Worm (Caenorhabditis elegans) whole organism, L1 larva: ENCODE data around the gene T28D6.6.

ENCODE experiments used
- F16B12.6 ChIP-seq: fragments of 150-350 bp; optimal IDR thresholded peaks from 2 replicates; lab custom pipeline; 2014; ENCODE audit warnings: missing biosample characterization, missing genetic modification characterization
- alr-1 ChIP-seq: fragments of 200-800 bp; sonication (Bioruptor generic); optimal IDR thresholded peaks from 2 replicates; lab custom pipeline; 2018; ENCODE audit warnings: borderline replicate concordance, mild to moderate bottlenecking, missing genetic modification characterization, missing compliant biosample characterization
- ama-1 ChIP-seq: fragments of 150-350 bp; optimal IDR thresholded peaks from 2 replicates; lab custom pipeline; 2014
- blmp-1 ChIP-seq: fragments of 150-350 bp; optimal IDR thresholded peaks from 2 replicates; lab custom pipeline; 2014; ENCODE audit warnings: missing biosample characterization, missing genetic modification characterization
- ceh-8 ChIP-seq: fragments of 200-800 bp; sonication (Bioruptor generic); optimal IDR thresholded peaks from 2 replicates; lab custom pipeline; 2018; ENCODE audit warnings: mild to moderate bottlenecking, missing genetic modification characterization, moderate library complexity, missing compliant biosample characterization
- ceh-82 ChIP-seq, 3 experiments: fragments of 150-350 bp in 1 of 3; sonication (generic microtip) in 2 of 3; optimal IDR thresholded peaks; 2 replicates each; lab custom pipeline; 2014 to 2017; ENCODE audit warnings: missing biosample characterization in 3 of 3, missing genetic modification characterization in 3 of 3
- ceh-88 ChIP-seq: fragments of 200-800 bp; sonication (Bioruptor generic); IDR thresholded peaks from 2 replicates; pipeline ENCODE4 v1.3.6; 2022; ENCODE audit warnings: missing genetic modification characterization, missing compliant biosample characterization
- ceh-90 ChIP-seq: sonication (generic microtip); optimal IDR thresholded peaks from 2 replicates; lab custom pipeline; 2016; ENCODE audit warnings: missing genetic modification characterization, missing compliant biosample characterization
- efl-1 ChIP-seq, 4 experiments: fragments of 150-350 bp; optimal IDR thresholded peaks in 3 of 4; peaks in 1 of 4; 1 replicate in 1 of 4; 2 replicates in 3 of 4; lab custom pipeline; 2014; ENCODE audit warnings: missing biosample characterization in 2 of 4, missing genetic modification characterization in 2 of 4, missing genetic modification reagents in 2 of 4
- egl-27 ChIP-seq, 2 experiments: fragments of 150-350 bp in 1 of 2; sonication (generic microtip); optimal IDR thresholded peaks; 3 replicates each; lab custom pipeline; 2017 to 2018; ENCODE audit warnings: missing biosample characterization in 2 of 2, missing genetic modification characterization in 2 of 2, missing genetic modification reagents in 2 of 2
- elt-3 ChIP-seq, 6 experiments: fragments of 150-350 bp in 1 of 6; sonication (generic microtip); optimal IDR thresholded peaks; 2 replicates each; lab custom pipeline; 2017 to 2018; ENCODE audit warnings: missing biosample characterization in 6 of 6, missing genetic modification characterization in 6 of 6, inconsistent platforms in 1 of 6
- ets-5 ChIP-seq: fragments of 200-800 bp; sonication (Bioruptor generic); IDR thresholded peaks from 2 replicates; pipeline ENCODE4 v1.3.6; 2022; ENCODE audit warnings: missing genetic modification characterization, missing compliant biosample characterization
- fkh-8 ChIP-seq: sonication (generic microtip); optimal IDR thresholded peaks from 2 replicates; lab custom pipeline; 2016; ENCODE audit warnings: mild to moderate bottlenecking, missing genetic modification characterization, missing compliant biosample characterization
- fos-1 ChIP-seq: fragments of 150-350 bp; optimal IDR thresholded peaks from 2 replicates; lab custom pipeline; 2014; ENCODE audit warnings: missing biosample characterization, missing genetic modification characterization
- grh-1 ChIP-seq: fragments of 200-800 bp; sonication (Bioruptor generic); IDR thresholded peaks from 2 replicates; pipeline ENCODE4 v1.3.6; 2022; ENCODE audit warnings: missing genetic modification reagents, missing genetic modification characterization, missing compliant biosample characterization
- hlh-17 ChIP-seq: fragments of 200-800 bp; sonication (Bioruptor generic); optimal IDR thresholded peaks from 2 replicates; lab custom pipeline; 2018; ENCODE audit warnings: missing genetic modification characterization, mild to moderate bottlenecking, missing compliant biosample characterization, moderate library complexity, borderline replicate concordance
- hlh-4 ChIP-seq: sonication (generic microtip); optimal IDR thresholded peaks from 2 replicates; lab custom pipeline; 2016; ENCODE audit warnings: mild to moderate bottlenecking, missing genetic modification characterization, missing compliant biosample characterization
- hpl-2 ChIP-seq: fragments of 150-350 bp; optimal IDR thresholded peaks from 2 replicates; lab custom pipeline; 2014; ENCODE audit warnings: missing biosample characterization, missing genetic modification reagents, missing genetic modification characterization
- isw-1 ChIP-seq: fragments of 200-800 bp; sonication (Bioruptor generic); IDR thresholded peaks from 2 replicates; pipeline ENCODE4 v1.3.6; 2022; ENCODE audit warnings: missing genetic modification characterization, missing compliant biosample characterization
- lin-13 ChIP-seq: fragments of 150-350 bp; optimal IDR thresholded peaks from 2 replicates; lab custom pipeline; 2014; ENCODE audit warnings: missing biosample characterization, missing genetic modification reagents, missing genetic modification characterization
- lin-15B ChIP-seq: fragments of 150-350 bp; sonication (generic microtip); optimal IDR thresholded peaks from 3 replicates; lab custom pipeline; 2014; ENCODE audit warnings: missing biosample characterization, missing genetic modification characterization
- lin-35 ChIP-seq, 2 experiments: fragments of 150-350 bp; optimal IDR thresholded peaks; 2 replicates each; lab custom pipeline; 2014; ENCODE audit warnings: missing biosample characterization in 2 of 2, missing genetic modification characterization in 2 of 2, missing genetic modification reagents in 2 of 2
- lin-39 ChIP-seq: fragments of 150-350 bp; optimal IDR thresholded peaks from 2 replicates; lab custom pipeline; 2014; ENCODE audit warnings: missing biosample characterization, missing genetic modification reagents, missing genetic modification characterization
- lir-3 ChIP-seq: sonication (generic microtip); optimal IDR thresholded peaks from 2 replicates; lab custom pipeline; 2016; ENCODE audit warnings: mild to moderate bottlenecking, missing genetic modification characterization, moderate library complexity, missing compliant biosample characterization; ENCODE audit not compliant: poor library complexity
- lsy-2 ChIP-seq, 2 experiments: fragments of 150-350 bp; optimal IDR thresholded peaks; 2 replicates each; lab custom pipeline; 2014; ENCODE audit warnings: missing biosample characterization in 2 of 2, missing genetic modification characterization in 2 of 2
- mab-9 ChIP-seq: fragments of 200-800 bp; sonication (Bioruptor generic); IDR thresholded peaks from 2 replicates; pipeline ENCODE4 v1.3.6; 2022; ENCODE audit warnings: missing genetic modification reagents, missing genetic modification characterization, missing compliant biosample characterization
- mef-2 ChIP-seq: fragments of 150-350 bp; optimal IDR thresholded peaks from 2 replicates; lab custom pipeline; 2014; ENCODE audit warnings: missing biosample characterization, missing genetic modification characterization
- mep-1 ChIP-seq: fragments of 150-350 bp; optimal IDR thresholded peaks from 2 replicates; lab custom pipeline; 2014; ENCODE audit warnings: missing biosample characterization, missing genetic modification characterization
- nhr-11 ChIP-seq: fragments of 150-350 bp; optimal IDR thresholded peaks from 2 replicates; lab custom pipeline; 2014; ENCODE audit warnings: missing biosample characterization, missing genetic modification characterization
- nhr-12 ChIP-seq: sonication (generic microtip); optimal IDR thresholded peaks from 2 replicates; lab custom pipeline; 2017; ENCODE audit warnings: missing biosample characterization, missing genetic modification characterization
- nhr-19 ChIP-seq: fragments of 200-800 bp; sonication (Bioruptor generic); conservative IDR thresholded peaks from 2 replicates; pipeline ENCODE4 v1.3.6; 2022; ENCODE audit warnings: missing genetic modification characterization, missing compliant biosample characterization
- nhr-20 ChIP-seq: sonication (generic microtip); optimal IDR thresholded peaks from 2 replicates; lab custom pipeline; 2016; ENCODE audit warnings: mild to moderate bottlenecking, missing genetic modification characterization, missing compliant biosample characterization
- nhr-77 ChIP-seq: fragments of 150-350 bp; optimal IDR thresholded peaks from 2 replicates; lab custom pipeline; 2014; ENCODE audit warnings: missing biosample characterization, missing genetic modification characterization
- nhr-84 ChIP-seq: sonication (generic microtip); optimal IDR thresholded peaks from 2 replicates; lab custom pipeline; 2017; ENCODE audit warnings: missing biosample characterization, missing genetic modification characterization
- nhr-90 ChIP-seq: sonication (generic microtip); optimal IDR thresholded peaks from 2 replicates; lab custom pipeline; 2016; ENCODE audit warnings: mild to moderate bottlenecking, missing genetic modification characterization, missing compliant biosample characterization; ENCODE audit not compliant: poor library complexity
- pax-3 ChIP-seq: fragments of 200-800 bp; sonication (Bioruptor generic); optimal IDR thresholded peaks from 2 replicates; lab custom pipeline; 2018; ENCODE audit warnings: mild to moderate bottlenecking, missing genetic modification characterization, moderate library complexity, missing compliant biosample characterization
- rnt-1 ChIP-seq: sonication (generic microtip); optimal IDR thresholded peaks from 2 replicates; lab custom pipeline; 2016; ENCODE audit warnings: mild to moderate bottlenecking, missing genetic modification characterization, moderate library complexity, missing compliant biosample characterization
- skn-1 ChIP-seq: fragments of 150-350 bp; optimal IDR thresholded peaks from 2 replicates; lab custom pipeline; 2014; ENCODE audit warnings: missing biosample characterization, missing genetic modification characterization
- snpc-4 ChIP-seq: fragments of 150-350 bp; optimal IDR thresholded peaks from 2 replicates; lab custom pipeline; 2014; ENCODE audit warnings: missing biosample characterization, missing genetic modification characterization
- snu-23 ChIP-seq: sonication (generic microtip); optimal IDR thresholded peaks from 2 replicates; lab custom pipeline; 2016; ENCODE audit warnings: missing genetic modification characterization, missing compliant biosample characterization
- sox-4 ChIP-seq: sonication (generic microtip); optimal IDR thresholded peaks from 2 replicates; lab custom pipeline; 2016; ENCODE audit warnings: missing genetic modification characterization, missing compliant biosample characterization
- sup-37 ChIP-seq: fragments of 200-800 bp; sonication (Bioruptor generic); optimal IDR thresholded peaks from 2 replicates; lab custom pipeline; 2018; ENCODE audit warnings: mild to moderate bottlenecking, missing genetic modification characterization, missing compliant biosample characterization
- swsn-7 ChIP-seq: sonication (generic microtip); optimal IDR thresholded peaks from 2 replicates; lab custom pipeline; 2016; ENCODE audit warnings: missing genetic modification characterization, missing compliant biosample characterization
- tbx-2 ChIP-seq: sonication (generic microtip); optimal IDR thresholded peaks from 2 replicates; lab custom pipeline; 2016; ENCODE audit warnings: missing genetic modification characterization, missing compliant biosample characterization
- unc-130 ChIP-seq: fragments of 150-350 bp; optimal IDR thresholded peaks from 2 replicates; lab custom pipeline; 2017; ENCODE audit warnings: missing biosample characterization, missing genetic modification characterization, inconsistent platforms
- unc-62 ChIP-seq: fragments of 150-350 bp; optimal IDR thresholded peaks from 2 replicates; lab custom pipeline; 2014; ENCODE audit warnings: missing biosample characterization, missing genetic modification reagents, missing genetic modification characterization
- unc-86 ChIP-seq: sonication (generic microtip); optimal IDR thresholded peaks from 2 replicates; lab custom pipeline; 2016; ENCODE audit warnings: missing genetic modification characterization, missing compliant biosample characterization
- unc-98 ChIP-seq: fragments of 200-800 bp; sonication (Bioruptor generic); IDR thresholded peaks from 2 replicates; pipeline ENCODE4 v1.3.6; 2022; ENCODE audit warnings: missing genetic modification characterization, missing compliant biosample characterization
- vab-15 ChIP-seq: sonication (generic microtip); optimal IDR thresholded peaks from 2 replicates; lab custom pipeline; 2017; ENCODE audit warnings: missing genotype, mild to moderate bottlenecking, missing genetic modification characterization, missing compliant biosample characterization
- xbp-1 ChIP-seq: sonication (generic microtip); optimal IDR thresholded peaks from 2 replicates; lab custom pipeline; 2016; ENCODE audit warnings: missing genetic modification characterization, missing compliant biosample characterization
- zip-4 ChIP-seq: fragments of 200-800 bp; sonication (Bioruptor generic); optimal IDR thresholded peaks from 2 replicates; lab custom pipeline; 2018; ENCODE audit warnings: mild to moderate bottlenecking, missing genetic modification characterization, moderate library complexity, missing compliant biosample characterization
- ztf-11 ChIP-seq, 2 experiments: sonication (generic microtip); optimal IDR thresholded peaks; 2 replicates each; lab custom pipeline; 2016 to 2017; ENCODE audit warnings: missing genetic modification characterization in 2 of 2, missing biosample characterization in 1 of 2, missing compliant biosample characterization in 1 of 2
- ztf-4 ChIP-seq: fragments of 150-350 bp; optimal IDR thresholded peaks from 2 replicates; lab custom pipeline; 2014; ENCODE audit warnings: missing biosample characterization, missing genetic modification characterization

The T28D6.6 gene

DNA sequence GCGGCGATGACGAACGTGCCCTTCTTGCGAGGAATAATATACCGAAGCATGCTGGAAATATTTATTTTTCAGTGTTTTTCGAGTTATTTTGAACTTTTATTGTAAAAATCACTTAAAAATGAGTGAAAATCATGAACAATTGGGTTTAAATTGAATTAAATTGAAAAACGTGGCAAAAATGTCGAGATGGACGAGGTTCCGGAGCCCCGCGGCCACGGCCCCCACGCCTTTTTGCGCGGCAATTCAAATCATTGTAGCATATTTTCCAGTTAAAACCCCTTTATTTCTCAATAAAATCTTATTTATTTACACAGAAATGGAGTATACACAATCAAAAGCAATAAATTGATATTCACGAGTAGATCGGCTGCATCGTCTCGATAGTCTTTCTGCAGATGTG, 56.8 kb downstream of the T28D6.6 start:
- TF ChIP-seq ceh-82 (tag; optimal IDR thresholded peaks at IDR 0.05; lab: Kevin White, UChicago) (peak in 1 of 3 experiments; percentile 53), ama-1 (lab: Kevin White, UChicago) (no peak), egl-27 (tag; optimal IDR thresholded peaks at IDR 0.05; lab: Kevin White, UChicago) (no peak), lsy-2 (tag; optimal IDR thresholded peaks at IDR 0.05; lab: Kevin White, UChicago) (peak; percentile 50 to 54), elt-3 (tag; optimal IDR thresholded peaks at IDR 0.05; lab: Kevin White, UChicago) (no peak), nhr-77 (no peak), xbp-1 (tag; lab: Kevin White, UChicago) (peak; percentile 41), efl-1 (optimal IDR thresholded peaks at IDR 0.05; lab: Kevin White, UChicago) (peak; percentile 62 to 90), efl-1 (GFP tag; optimal IDR thresholded peaks at IDR 0.05 in 1 of 2; lab: Kevin White, UChicago) (peak; percentile 91 to 98), vab-15 (no peak), mef-2 (no peak), nhr-90 (tag; lab: Kevin White, UChicago) (peak; percentile 60), fos-1 (tag; lab: Kevin White, UChicago) (no peak), ztf-4 (tag; lab: Kevin White, UChicago) (no peak), ceh-8 (GFP tag; lab: Kevin White, UChicago) (no peak), hpl-2 (GFP tag; lab: Kevin White, UChicago) (no peak), ztf-11 (tag; optimal IDR thresholded peaks at IDR 0.05; lab: Kevin White, UChicago) (peak in 1 of 2 experiments; percentile 67), unc-98 (GFP tag; lab: Robert Waterston, UW) (peak; percentile 65), nhr-20 (tag; lab: Kevin White, UChicago) (no peak), swsn-7 (tag; lab: Kevin White, UChicago) (no peak), blmp-1 (tag; lab: Kevin White, UChicago) (no peak), nhr-11 (tag; lab: Kevin White, UChicago) (no peak), nhr-19 (GFP tag; lab: Robert Waterston, UW) (peak; percentile 25), ets-5 (GFP tag; lab: Robert Waterston, UW) (no peak), tbx-2 (tag; lab: Kevin White, UChicago) (peak; percentile 70), nhr-12 (tag; lab: Kevin White, UChicago) (no peak), zip-4 (GFP tag; lab: Kevin White, UChicago) (no peak), unc-130 (tag; lab: Kevin White, UChicago) (no peak), hlh-4 (tag; lab: Kevin White, UChicago) (no peak), pax-3 (tag; lab: Kevin White, UChicago) (peak; percentile 53), lin-35 (GFP tag; optimal IDR thresholded peaks at IDR 0.05; lab: Kevin White, UChicago) (peak; percentile 89 to 92), isw-1 (GFP tag; lab: Robert Waterston, UW) (peak; percentile 41), mab-9 (peak; percentile 19; the same call in 1 of the 2 replicates), sup-37 (GFP tag; lab: Kevin White, UChicago) (no peak), grh-1 (GFP tag; lab: Robert Waterston, UW) (no peak; the same call in 1 of the 2 replicates), hlh-17 (GFP tag; lab: Kevin White, UChicago) (no peak), snpc-4 (tag; lab: Kevin White, UChicago) (no peak), unc-62 (GFP tag; lab: Kevin White, UChicago) (no peak), lin-15B (tag; lab: Kevin White, UChicago) (peak; percentile 11), ceh-88 (GFP tag; lab: Robert Waterston, UW) (no peak), rnt-1 (tag; lab: Kevin White, UChicago) (no peak), alr-1 (tag; lab: Kevin White, UChicago) (no peak), mep-1 (peak; percentile 18), F16B12.6 (tag; lab: Kevin White, UChicago) (peak; percentile 22), lin-13 (GFP tag; lab: Kevin White, UChicago) (no peak), ceh-90 (tag; lab: Kevin White, UChicago) (peak; percentile 88), lin-39 (no peak), nhr-84 (tag; lab: Kevin White, UChicago) (no peak), unc-86 (tag; lab: Kevin White, UChicago) (peak; percentile 16), sox-4 (no peak), snu-23 (GFP tag; lab: Kevin White, UChicago) (peak; percentile 26), skn-1 (tag; lab: Kevin White, UChicago) (no peak), lir-3 (tag; lab: Kevin White, UChicago) (no peak), fkh-8 (peak; percentile 13)
